Fruit fly (Drosophila melanogaster) whole organism, embryonic: ENCODE measurements around the gene elB.

ENCODE experiments used
- Aef1 ChIP-seq: fragments of 200-800 bp; sonication (Bioruptor generic); IDR thresholded peaks from 3 replicates; pipeline ENCODE4 v1.3.6; 2022; ENCODE audit warnings: missing biosample characterization, missing genetic modification characterization
- Atf-2 ChIP-seq: fragments of 200-800 bp; sonication (Bioruptor generic); optimal IDR thresholded peaks from 2 replicates; lab custom pipeline; 2016; ENCODE audit warnings: missing biosample characterization, missing genetic modification characterization
- CG10431 ChIP-seq: fragments of 200-800 bp; sonication (Bioruptor generic); optimal IDR thresholded peaks from 3 replicates; lab custom pipeline; 2018; ENCODE audit warnings: missing biosample characterization, mild to moderate bottlenecking, missing genetic modification characterization
- CG11398 ChIP-seq: fragments of 200-800 bp; sonication (Bioruptor generic); optimal IDR thresholded peaks from 2 replicates; lab custom pipeline; 2016; ENCODE audit warnings: missing biosample characterization, missing genetic modification characterization
- CG12219 ChIP-seq: fragments of 200-800 bp; sonication (Bioruptor generic); optimal IDR thresholded peaks from 3 replicates; lab custom pipeline; 2018; ENCODE audit warnings: missing biosample characterization, mild to moderate bottlenecking, missing genetic modification characterization
- CG12391 ChIP-seq: fragments of 200-800 bp; sonication (Bioruptor generic); optimal IDR thresholded peaks from 3 replicates; lab custom pipeline; 2018; ENCODE audit warnings: missing biosample characterization, mild to moderate bottlenecking, missing genetic modification characterization, moderate library complexity
- CG14441 ChIP-seq: fragments of 200-800 bp; sonication (Bioruptor generic); IDR thresholded peaks from 2 replicates; pipeline ENCODE4 v1.3.6; 2022; ENCODE audit warnings: missing biosample characterization, missing genetic modification characterization
- CG1529 ChIP-seq: fragments of 200-800 bp; sonication (Bioruptor generic); optimal IDR thresholded peaks from 3 replicates; lab custom pipeline; 2018; ENCODE audit warnings: missing biosample characterization, missing genetic modification characterization
- CG15479 ChIP-seq: fragments of 200-800 bp; sonication (Bioruptor generic); optimal IDR thresholded peaks from 3 replicates; lab custom pipeline; 2019; ENCODE audit warnings: missing biosample characterization, mild to moderate bottlenecking, missing genetic modification characterization, moderate library complexity
- CG16813 ChIP-seq: fragments of 200-800 bp; sonication (Bioruptor generic); IDR thresholded peaks from 3 replicates; pipeline ENCODE4 v1.3.6; 2022; ENCODE audit warnings: missing biosample characterization, missing genetic modification characterization; ENCODE audit not compliant: partially characterized antibody
- CG16815 ChIP-seq: fragments of 200-800 bp; sonication (Bioruptor generic); optimal IDR thresholded peaks from 3 replicates; lab custom pipeline; 2017; ENCODE audit warnings: missing biosample characterization, mild to moderate bottlenecking, missing genetic modification characterization
- CG17328 ChIP-seq: fragments of 200-800 bp; sonication (Bioruptor generic); IDR thresholded peaks from 2 replicates; pipeline ENCODE4 v1.3.6; 2022; ENCODE audit warnings: missing biosample characterization, missing genetic modification characterization
- CG18011 ChIP-seq: fragments of 200-800 bp; sonication (Bioruptor generic); optimal IDR thresholded peaks from 2 replicates; lab custom pipeline; 2017; ENCODE audit warnings: missing biosample characterization, missing genetic modification characterization, mild to moderate bottlenecking, moderate library complexity, missing genotype
- CG3838 ChIP-seq: fragments of 200-800 bp; sonication (Bioruptor generic); optimal IDR thresholded peaks from 3 replicates; lab custom pipeline; 2016; ENCODE audit warnings: missing biosample characterization, missing genetic modification characterization
- CG4360 ChIP-seq: fragments of 200-800 bp; sonication (Bioruptor generic); IDR thresholded peaks from 2 replicates; pipeline ENCODE4 v1.3.6; 2022; ENCODE audit warnings: missing biosample characterization, missing genetic modification characterization
- CG4730 ChIP-seq: fragments of 200-800 bp; sonication (Bioruptor generic); IDR thresholded peaks from 2 replicates; pipeline ENCODE4 v1.3.6; 2022; ENCODE audit warnings: missing biosample characterization, missing genetic modification characterization
- CG6175 ChIP-seq: fragments of 200-800 bp; sonication (Bioruptor generic); IDR thresholded peaks from 3 replicates; pipeline ENCODE4 v1.3.6; 2022; ENCODE audit warnings: missing biosample characterization, missing genetic modification characterization
- CG8388 ChIP-seq: fragments of 200-800 bp; sonication (Bioruptor generic); optimal IDR thresholded peaks from 2 replicates; lab custom pipeline; 2019; ENCODE audit warnings: missing biosample characterization, mild to moderate bottlenecking, missing genetic modification characterization, moderate library complexity
- CG8924 ChIP-seq: fragments of 200-800 bp; optimal IDR thresholded peaks from 3 replicates; lab custom pipeline; 2019; ENCODE audit warnings: missing biosample characterization, mild to moderate bottlenecking, missing genetic modification characterization, moderate library complexity
- CG9609 ChIP-seq: fragments of 200-800 bp; sonication (Bioruptor generic); optimal IDR thresholded peaks from 3 replicates; lab custom pipeline; 2016; ENCODE audit warnings: missing biosample characterization, missing genetic modification characterization
- Dref ChIP-seq: fragments of 200-800 bp; sonication (Bioruptor generic); IDR thresholded peaks from 2 replicates; pipeline ENCODE4 v1.3.6; 2022; ENCODE audit warnings: missing biosample characterization, missing genetic modification characterization
- E2f1 ChIP-seq: fragments of 200-800 bp; sonication (Bioruptor generic); IDR thresholded peaks from 2 replicates; pipeline ENCODE4 v1.3.6; 2022; ENCODE audit warnings: missing biosample characterization, missing genetic modification characterization
- Elba2 ChIP-seq: fragments of 200-800 bp; sonication (Bioruptor generic); optimal IDR thresholded peaks from 3 replicates; lab custom pipeline; 2016; ENCODE audit warnings: missing biosample characterization, missing genetic modification characterization
- Hr51 ChIP-seq, 2 experiments: fragments of 200-800 bp; sonication (Bioruptor generic); optimal IDR thresholded peaks; 2 replicates in 1 of 2; 3 replicates in 1 of 2; lab custom pipeline; 2016 to 2018; ENCODE audit warnings: missing biosample characterization in 2 of 2, missing genetic modification characterization in 2 of 2, mild to moderate bottlenecking in 1 of 2, moderate library complexity in 1 of 2
- MESR4 ChIP-seq: fragments of 200-800 bp; sonication (Bioruptor generic); optimal IDR thresholded peaks from 2 replicates; lab custom pipeline; 2018; ENCODE audit warnings: missing biosample characterization, mild to moderate bottlenecking, missing genetic modification characterization, moderate library complexity
- Med ChIP-seq: fragments of 200-800 bp; sonication (Bioruptor generic); peaks from one replicate; lab custom pipeline; 2016; ENCODE audit warnings: missing biosample characterization, missing genetic modification characterization, mild to moderate bottlenecking, inconsistent platforms, moderate library complexity
- Optix ChIP-seq: fragments of 200-800 bp; sonication (Bioruptor generic); IDR thresholded peaks from 3 replicates; pipeline ENCODE4 v1.3.6; 2022; ENCODE audit warnings: missing biosample characterization, missing genetic modification characterization
- Ssrp ChIP-seq: fragments of 200-800 bp; sonication (Bioruptor generic); optimal IDR thresholded peaks from 2 replicates; lab custom pipeline; 2018; ENCODE audit warnings: missing biosample characterization, mild to moderate bottlenecking, missing genetic modification characterization, moderate library complexity
- TFAM ChIP-seq: fragments of 200-800 bp; sonication (Bioruptor generic); optimal IDR thresholded peaks from 2 replicates; lab custom pipeline; 2017; ENCODE audit warnings: missing biosample characterization, missing genetic modification characterization, inconsistent platforms
- Taf1 ChIP-seq: fragments of 200-800 bp; sonication (Bioruptor generic); IDR thresholded peaks from 2 replicates; pipeline ENCODE4 v1.3.6; 2022; ENCODE audit warnings: missing biosample characterization, missing genetic modification characterization
- bowl ChIP-seq: fragments of 200-800 bp; sonication (Bioruptor generic); IDR thresholded peaks from 2 replicates; pipeline ENCODE4 v1.3.6; 2022; ENCODE audit warnings: missing biosample characterization, missing genetic modification characterization
- br ChIP-seq: fragments of >200 bp; optimal IDR thresholded peaks from 2 replicates; lab custom pipeline; 2017
- dmrt11E ChIP-seq: fragments of 200-800 bp; sonication (Bioruptor generic); optimal IDR thresholded peaks from 3 replicates; lab custom pipeline; 2018; ENCODE audit warnings: missing biosample characterization, mild to moderate bottlenecking, missing genetic modification characterization, moderate library complexity
- ewg ChIP-seq: fragments of 200-800 bp; sonication (Bioruptor generic); optimal IDR thresholded peaks from 3 replicates; lab custom pipeline; 2017; ENCODE audit warnings: mild to moderate bottlenecking, missing biosample characterization, missing genetic modification reagents, missing genetic modification characterization
- fd3F ChIP-seq: fragments of 200-800 bp; sonication (Bioruptor generic); optimal IDR thresholded peaks from 2 replicates; lab custom pipeline; 2018; ENCODE audit warnings: missing biosample characterization, mild to moderate bottlenecking, missing genetic modification characterization, moderate library complexity
- gsb ChIP-seq: fragments of 200-800 bp; sonication (Bioruptor generic); IDR thresholded peaks from 2 replicates; pipeline ENCODE4 v1.3.6; 2022; ENCODE audit warnings: missing biosample characterization, missing genetic modification characterization
- gsb-n ChIP-seq: fragments of 200-800 bp; sonication (Bioruptor generic); optimal IDR thresholded peaks from 3 replicates; lab custom pipeline; 2018; ENCODE audit warnings: missing biosample characterization, mild to moderate bottlenecking, missing genetic modification characterization
- hbn ChIP-seq: fragments of 200-800 bp; sonication (Bioruptor generic); IDR thresholded peaks from 2 replicates; pipeline ENCODE4 v1.3.6; 2022; ENCODE audit warnings: missing biosample characterization, missing genetic modification characterization; ENCODE audit not compliant: partially characterized antibody
- jing ChIP-seq: fragments of 200-800 bp; sonication (Bioruptor generic); optimal IDR thresholded peaks from 2 replicates; lab custom pipeline; 2018; ENCODE audit warnings: missing biosample characterization, mild to moderate bottlenecking, missing genetic modification characterization
- maf-S ChIP-seq: fragments of 200-800 bp; sonication (Bioruptor generic); optimal IDR thresholded peaks from 2 replicates; lab custom pipeline; 2016; ENCODE audit warnings: missing biosample characterization, missing genetic modification characterization
- otp ChIP-seq: fragments of 200-800 bp; sonication (Bioruptor generic); IDR thresholded peaks from 3 replicates; pipeline ENCODE4, ENCODE4 v1.3.6; 2022; ENCODE audit warnings: missing biosample characterization, missing genetic modification characterization
- run ChIP-seq: fragments of 200-800 bp; sonication (Bioruptor generic); optimal IDR thresholded peaks from 3 replicates; lab custom pipeline; 2018; ENCODE audit warnings: missing biosample characterization, mild to moderate bottlenecking, missing genetic modification characterization
- sens-2 ChIP-seq: fragments of 200-800 bp; sonication (Bioruptor generic); IDR thresholded peaks from 2 replicates; pipeline ENCODE4 v1.3.6; 2022; ENCODE audit warnings: missing biosample characterization, missing genetic modification characterization
- sr ChIP-seq: fragments of 200-800 bp; sonication (Bioruptor generic); IDR thresholded peaks from 3 replicates; pipeline ENCODE4 v1.3.6; 2022; ENCODE audit warnings: missing biosample characterization, missing genetic modification characterization
- tgo ChIP-seq: fragments of 200-800 bp; sonication (Bioruptor generic); IDR thresholded peaks from 3 replicates; pipeline ENCODE4 v1.3.6; 2022; ENCODE audit warnings: missing biosample characterization, missing genetic modification characterization
- tll ChIP-seq, 2 experiments: fragments of 200-800 bp in 1 of 2; fragments of >200 bp in 1 of 2; sonication (Bioruptor generic) in 1 of 2; optimal IDR thresholded peaks; 2 replicates each; lab custom pipeline; 2017 to 2019; ENCODE audit warnings: missing biosample characterization in 2 of 2, missing genetic modification characterization in 2 of 2, mild to moderate bottlenecking in 1 of 2, moderate library complexity in 1 of 2
- trh ChIP-seq: fragments of 200-800 bp; sonication (Bioruptor generic); optimal IDR thresholded peaks from 2 replicates; lab custom pipeline; 2016; ENCODE audit warnings: missing biosample characterization, missing genetic modification characterization
- vvl ChIP-seq: fragments of 200-800 bp; sonication (Bioruptor generic); IDR thresholded peaks from 2 replicates; pipeline ENCODE4 v1.3.6; 2022; ENCODE audit warnings: missing biosample characterization, missing genetic modification characterization
- wor ChIP-seq: fragments of 200-800 bp; sonication (Bioruptor generic); IDR thresholded peaks from 2 replicates; pipeline ENCODE4 v1.3.6; 2022; ENCODE audit warnings: missing biosample characterization, missing genetic modification characterization
- zfh1 ChIP-seq: fragments of 200-800 bp; sonication (Bioruptor generic); IDR thresholded peaks from 3 replicates; pipeline ENCODE4 v1.3.6; 2022; ENCODE audit warnings: missing biosample characterization, missing genetic modification characterization

elB gene

dm6 chr2L:14432410-14433340 lies 23.3 kb upstream of the elB start (continued):
- no peak for TF ChIP-seq Aef1 (GFP tag; lab: Robert Waterston, UW)
- TF ChIP-seq trh (GFP tag; lab: Kevin White, UChicago): no peak
- TF ChIP-seq CG16815: no peak
- no peak for TF ChIP-seq CG15479 (GFP tag; lab: Kevin White, UChicago)
- TF ChIP-seq otp: peak; percentile 55; the same call in 1 of the 3 replicates
- TF ChIP-seq CG6175: no peak
- TF ChIP-seq CG12219: no peak
- TF ChIP-seq fd3F (GFP tag; lab: Kevin White, UChicago): no peak
- TF ChIP-seq Ssrp (tag; lab: Kevin White, UChicago): no peak
- no peak for TF ChIP-seq br (lab: Kevin White, UChicago)
- no peak for TF ChIP-seq Hr51 (GFP tag; optimal IDR thresholded peaks at IDR 0.05; lab: Kevin White, UChicago)
- TF ChIP-seq run (tag; lab: Kevin White, UChicago): no peak
- no peak for TF ChIP-seq hbn (GFP tag; lab: Robert Waterston, UW)
- TF ChIP-seq sens-2 (GFP tag; lab: Robert Waterston, UW): peak; percentile 30; the same call in 1 of the 2 replicates
- no peak for TF ChIP-seq CG16813 (GFP tag; lab: Robert Waterston, UW)
- TF ChIP-seq TFAM (GFP tag; lab: Kevin White, UChicago): no peak
- no peak for TF ChIP-seq ewg (GFP tag; lab: Kevin White, UChicago)
- peak; percentile 77 for TF ChIP-seq Med (GFP tag; lab: Kevin White, UChicago)
- no peak for TF ChIP-seq CG3838
- TF ChIP-seq CG4360: no peak
- TF ChIP-seq tgo: no peak
- TF ChIP-seq CG12391 (tag; lab: Kevin White, UChicago): no peak
- no peak for TF ChIP-seq maf-S (GFP tag; lab: Kevin White, UChicago)
- no peak for TF ChIP-seq CG9609 (GFP tag; lab: Kevin White, UChicago)
- no peak for TF ChIP-seq Optix (GFP tag; lab: Robert Waterston, UW)
- TF ChIP-seq gsb-n: peak; percentile 35
- peak; percentile 15 for TF ChIP-seq CG8924 (tag; lab: Kevin White, UChicago)
- TF ChIP-seq Atf-2 (GFP tag; lab: Kevin White, UChicago): no peak
- TF ChIP-seq E2f1: no peak
- peak; percentile 10 for TF ChIP-seq dmrt11E (tag; lab: Kevin White, UChicago)
- TF ChIP-seq vvl (GFP tag; lab: Robert Waterston, UW): peak; percentile 67
- no peak for TF ChIP-seq CG11398
- no peak for TF ChIP-seq CG18011
- no peak for TF ChIP-seq Elba2 (GFP tag; lab: Kevin White, UChicago)
- TF ChIP-seq gsb (GFP tag; lab: Robert Waterston, UW): no peak
- TF ChIP-seq Dref (GFP tag; lab: Robert Waterston, UW): no peak
- no peak for TF ChIP-seq wor (GFP tag; lab: Robert Waterston, UW)
- no peak for TF ChIP-seq Taf1 (GFP tag; lab: Robert Waterston, UW)
- TF ChIP-seq CG10431 (GFP tag; lab: Kevin White, UChicago): no peak
- TF ChIP-seq CG1529 (GFP tag; lab: Kevin White, UChicago): no peak
- TF ChIP-seq CG17328: peak; percentile 33; the same call in 1 of the 2 replicates
- TF ChIP-seq CG4730 (GFP tag; lab: Robert Waterston, UW): no peak
- no peak for TF ChIP-seq sr (GFP tag; lab: Robert Waterston, UW)
- no peak for TF ChIP-seq CG8388 (GFP tag; lab: Kevin White, UChicago)
- TF ChIP-seq jing (GFP tag; lab: Kevin White, UChicago): no peak
- TF ChIP-seq bowl (GFP tag; lab: Robert Waterston, UW): 0 out of 2 replicates have a peak, but pooled peaks have one; percentile 14
- TF ChIP-seq zfh1 (GFP tag; lab: Robert Waterston, UW): peak; percentile 52; the same call in 1 of the 3 replicates
- TF ChIP-seq tll (GFP tag; optimal IDR thresholded peaks at IDR 0.05; lab: Kevin White, UChicago): no peak
- TF ChIP-seq MESR4 (GFP tag; lab: Kevin White, UChicago): no peak
- TF ChIP-seq CG14441 (GFP tag; lab: Robert Waterston, UW): no peak
